Worm (Caenorhabditis elegans) whole organism, L2 larva: ENCODE data around the gene F29C12.6.

ENCODE experiments used
- C34F6.9 ChIP-seq: fragments of 150-350 bp; optimal IDR thresholded peaks from 2 replicates; lab custom pipeline; 2014; ENCODE audit warnings: missing biosample characterization, missing genetic modification characterization
- R02D3.7 ChIP-seq: fragments of 150-350 bp; optimal IDR thresholded peaks from 2 replicates; lab custom pipeline; 2014; ENCODE audit warnings: missing biosample characterization, missing genetic modification characterization
- Y55F3AM.14 ChIP-seq: fragments of 200-800 bp; sonication (Bioruptor generic); optimal IDR thresholded peaks from 2 replicates; lab custom pipeline; 2018; ENCODE audit warnings: mild to moderate bottlenecking, missing genetic modification characterization, missing compliant biosample characterization
- alr-1 ChIP-seq: fragments of 150-350 bp; optimal IDR thresholded peaks from 2 replicates; lab custom pipeline; 2014; ENCODE audit warnings: missing biosample characterization, missing genetic modification characterization
- aly-2 ChIP-seq: fragments of 150-350 bp; optimal IDR thresholded peaks from 2 replicates; lab custom pipeline; 2014; ENCODE audit warnings: missing biosample characterization, missing genetic modification characterization
- ama-1 ChIP-seq: fragments of 150-350 bp; optimal IDR thresholded peaks from 2 replicates; lab custom pipeline; 2018; ENCODE audit warnings: inconsistent platforms
- blmp-1 ChIP-seq: sonication (generic microtip); optimal IDR thresholded peaks from 2 replicates; lab custom pipeline; 2017; ENCODE audit warnings: missing genetic modification characterization, mild to moderate bottlenecking, missing compliant biosample characterization, antibody characterized with exemption, moderate library complexity; ENCODE audit not compliant: insufficient read depth
- ceh-16 ChIP-seq: fragments of 150-350 bp; optimal IDR thresholded peaks from 2 replicates; lab custom pipeline; 2014; ENCODE audit warnings: missing biosample characterization, missing genetic modification characterization
- ceh-82 ChIP-seq: fragments of 150-350 bp; optimal IDR thresholded peaks from 2 replicates; lab custom pipeline; 2014; ENCODE audit warnings: missing biosample characterization, missing genetic modification characterization
- dmd-4 ChIP-seq: sonication (generic microtip); optimal IDR thresholded peaks from 2 replicates; lab custom pipeline; 2017; ENCODE audit warnings: missing biosample characterization, missing genetic modification characterization
- egl-27 ChIP-seq: sonication (generic microtip); optimal IDR thresholded peaks from 3 replicates; lab custom pipeline; 2017; ENCODE audit warnings: missing biosample characterization, missing genetic modification reagents, missing genetic modification characterization
- elt-1 ChIP-seq: fragments of 150-350 bp; optimal IDR thresholded peaks from 2 replicates; lab custom pipeline; 2014; ENCODE audit warnings: missing biosample characterization, missing genetic modification characterization
- elt-3 ChIP-seq: sonication (generic microtip); optimal IDR thresholded peaks from 2 replicates; lab custom pipeline; 2017; ENCODE audit warnings: missing biosample characterization, missing genetic modification characterization
- gmeb-1 ChIP-seq: fragments of 150-350 bp; optimal IDR thresholded peaks from 2 replicates; lab custom pipeline; 2014; ENCODE audit warnings: missing biosample characterization, missing genetic modification characterization
- lin-11 ChIP-seq: fragments of 150-350 bp; sonication (generic microtip); optimal IDR thresholded peaks from 2 replicates; lab custom pipeline; 2014; ENCODE audit warnings: missing biosample characterization, missing genetic modification characterization, inconsistent platforms, mixed read lengths
- lin-13 ChIP-seq: fragments of 150-350 bp; optimal IDR thresholded peaks from 2 replicates; lab custom pipeline; 2014; ENCODE audit warnings: missing biosample characterization, missing genetic modification reagents, missing genetic modification characterization
- lin-39 ChIP-seq: fragments of 150-350 bp; optimal IDR thresholded peaks from 2 replicates; lab custom pipeline; 2014; ENCODE audit warnings: missing biosample characterization, missing genetic modification reagents, missing genetic modification characterization
- lsy-2 ChIP-seq, 2 experiments: fragments of 150-350 bp in 1 of 2; sonication (generic microtip) in 1 of 2; optimal IDR thresholded peaks; 2 replicates each; lab custom pipeline; 2014 to 2017; ENCODE audit warnings: missing biosample characterization in 2 of 2, missing genetic modification characterization in 2 of 2
- mab-5 ChIP-seq: fragments of 150-350 bp; optimal IDR thresholded peaks from 2 replicates; lab custom pipeline; 2014; ENCODE audit warnings: missing biosample characterization, missing genetic modification characterization
- mbf-1 ChIP-seq: sonication (generic microtip); optimal IDR thresholded peaks from 2 replicates; lab custom pipeline; 2017; ENCODE audit warnings: missing biosample characterization, missing genetic modification characterization
- nhr-11 ChIP-seq: fragments of 150-350 bp; optimal IDR thresholded peaks from 2 replicates; lab custom pipeline; 2014; ENCODE audit warnings: missing biosample characterization, missing genetic modification characterization
- nhr-12 ChIP-seq: fragments of 150-350 bp; optimal IDR thresholded peaks from 2 replicates; lab custom pipeline; 2014; ENCODE audit warnings: missing biosample characterization, missing genetic modification characterization
- nhr-129 ChIP-seq: fragments of 150-350 bp; optimal IDR thresholded peaks from 2 replicates; lab custom pipeline; 2014; ENCODE audit warnings: missing biosample characterization, missing genetic modification characterization
- nhr-21 ChIP-seq: fragments of 150-350 bp; optimal IDR thresholded peaks from 2 replicates; lab custom pipeline; 2014; ENCODE audit warnings: missing biosample characterization, missing genetic modification characterization
- nhr-23 ChIP-seq: fragments of 150-350 bp; optimal IDR thresholded peaks from 2 replicates; lab custom pipeline; 2014; ENCODE audit warnings: missing biosample characterization, missing genetic modification reagents, missing genetic modification characterization
- nhr-237 ChIP-seq: fragments of 150-350 bp; optimal IDR thresholded peaks from 2 replicates; lab custom pipeline; 2014; ENCODE audit warnings: missing biosample characterization, missing genetic modification characterization
- nhr-25 ChIP-seq: fragments of 150-350 bp; sonication (generic microtip); optimal IDR thresholded peaks from 3 replicates; lab custom pipeline; 2014; ENCODE audit warnings: missing biosample characterization, missing genetic modification characterization
- nhr-6 ChIP-seq: fragments of 150-350 bp; optimal IDR thresholded peaks from 2 replicates; lab custom pipeline; 2014; ENCODE audit warnings: missing biosample characterization, missing genetic modification characterization
- nhr-77 ChIP-seq: fragments of 150-350 bp; optimal IDR thresholded peaks from 2 replicates; lab custom pipeline; 2014; ENCODE audit warnings: missing biosample characterization, missing genetic modification characterization
- peb-1 ChIP-seq: fragments of 150-350 bp; optimal IDR thresholded peaks from 2 replicates; lab custom pipeline; 2014; ENCODE audit warnings: missing biosample characterization, missing genetic modification characterization
- skn-1 ChIP-seq: sonication (generic microtip); optimal IDR thresholded peaks from 2 replicates; lab custom pipeline; 2017; ENCODE audit warnings: missing biosample characterization, missing genetic modification characterization
- sma-3 ChIP-seq: sonication (generic microtip); optimal IDR thresholded peaks from 2 replicates; lab custom pipeline; 2016; ENCODE audit warnings: missing genetic modification reagents, missing genetic modification characterization, missing compliant biosample characterization
- sma-9 ChIP-seq, 2 experiments: fragments of 150-350 bp in 1 of 2; sonication (generic microtip) in 1 of 2; optimal IDR thresholded peaks; 2 replicates each; lab custom pipeline; 2014 to 2016; ENCODE audit warnings: missing genetic modification characterization in 2 of 2, mild to moderate bottlenecking in 1 of 2, missing biosample characterization in 1 of 2, missing compliant biosample characterization in 1 of 2, missing genetic modification reagents in 1 of 2, moderate library complexity in 1 of 2
- snpc-4 ChIP-seq: fragments of 150-350 bp; optimal IDR thresholded peaks from 2 replicates; lab custom pipeline; 2014; ENCODE audit warnings: missing biosample characterization, missing genetic modification characterization
- unc-39 ChIP-seq: fragments of 150-350 bp; optimal IDR thresholded peaks from 2 replicates; lab custom pipeline; 2014; ENCODE audit warnings: missing biosample characterization, missing genetic modification characterization
- zag-1 ChIP-seq: fragments of 150-350 bp; optimal IDR thresholded peaks from 2 replicates; lab custom pipeline; 2014; ENCODE audit warnings: missing biosample characterization, missing genetic modification characterization
- ztf-1 ChIP-seq: fragments of 200-800 bp; sonication (Bioruptor generic); conservative IDR thresholded peaks from 2 replicates; pipeline ENCODE4 v1.3.6; 2022; ENCODE audit warnings: missing genetic modification characterization, missing compliant biosample characterization
- ztf-11 ChIP-seq: sonication (generic microtip); optimal IDR thresholded peaks from 2 replicates; lab custom pipeline; 2017; ENCODE audit warnings: missing biosample characterization, missing genetic modification characterization
- ztf-4 ChIP-seq: fragments of 150-350 bp; optimal IDR thresholded peaks from 2 replicates; lab custom pipeline; 2014; ENCODE audit warnings: missing biosample characterization, missing genetic modification characterization

Gene F29C12.6

ce11 chrII:13091123-13091522 is 38.6 kb upstream of the F29C12.6 start, which contains the start of gene Y81G3A.4:
Gene Y81G3A.4 (plus strand): TSS chrII:13091423.
- TF ChIP-seq nhr-77 (tag; lab: Kevin White, UChicago) (no peak), blmp-1 (tag; lab: Kevin White, UChicago) (no peak), peb-1 (tag; lab: Kevin White, UChicago) (no peak), lsy-2 (tag; optimal IDR thresholded peaks at IDR 0.05; lab: Kevin White, UChicago) (no peak), dmd-4 (tag; lab: Kevin White, UChicago) (no peak), elt-1 (tag; lab: Kevin White, UChicago) (no peak), lin-39 (tag; lab: Kevin White, UChicago) (no peak), nhr-6 (tag; lab: Kevin White, UChicago) (no peak), ztf-4 (no peak), nhr-25 (no peak), ztf-11 (tag; lab: Kevin White, UChicago) (no peak), nhr-129 (no peak), C34F6.9 (tag; lab: Kevin White, UChicago) (no peak), alr-1 (tag; lab: Kevin White, UChicago) (no peak), snpc-4 (tag; lab: Kevin White, UChicago) (no peak), ceh-16 (tag; lab: Kevin White, UChicago) (no peak), unc-39 (no peak), mbf-1 (tag; lab: Kevin White, UChicago) (no peak), lin-13 (no peak)

- TF ChIP-seq ceh-82, result no peak
- no peak for TF ChIP-seq nhr-77 (tag; lab: Kevin White, UChicago)
- no peak for TF ChIP-seq zag-1 (tag; lab: Kevin White, UChicago)
- TF ChIP-seq ama-1 (lab: Kevin White, UChicago), result no peak
- no peak for TF ChIP-seq lsy-2 (tag; optimal IDR thresholded peaks at IDR 0.05; lab: Kevin White, UChicago)
- TF ChIP-seq ceh-16 (tag; lab: Kevin White, UChicago), result no peak
- no peak for TF ChIP-seq nhr-12
Observed at ce11 chrII:13091857-13092256, 37.8 kb upstream of the F29C12.6 start.

ce11 chrII:13096345-13096744 is 33.4 kb upstream of the F29C12.6 start:
- TF ChIP-seq sma-9 (GFP tag; optimal IDR thresholded peaks at IDR 0.05; lab: Kevin White, UChicago), result no peak
- no peak for TF ChIP-seq sma-9 (tag; optimal IDR thresholded peaks at IDR 0.05; lab: Kevin White, UChicago)
- no peak for TF ChIP-seq skn-1 (tag; lab: Kevin White, UChicago)
- TF ChIP-seq unc-39, result no peak
- no peak for TF ChIP-seq mbf-1 (tag; lab: Kevin White, UChicago)
- no peak for TF ChIP-seq nhr-237
- TF ChIP-seq lin-39 (tag; lab: Kevin White, UChicago), result no peak
- no peak for TF ChIP-seq gmeb-1 (tag; lab: Kevin White, UChicago)
- no peak for TF ChIP-seq snpc-4 (tag; lab: Kevin White, UChicago)
- no peak for TF ChIP-seq Y55F3AM.14 (GFP tag; lab: Kevin White, UChicago)
- TF ChIP-seq ztf-4, result no peak
- TF ChIP-seq lin-13, result no peak
- no peak for TF ChIP-seq aly-2 (tag; lab: Kevin White, UChicago)
- no peak for TF ChIP-seq nhr-21

- TF ChIP-seq R02D3.7 (tag; lab: Kevin White, UChicago) (no peak), mab-5 (tag; lab: Kevin White, UChicago) (no peak), egl-27 (tag; lab: Kevin White, UChicago) (no peak), elt-3 (tag; lab: Kevin White, UChicago) (no peak), ztf-11 (tag; lab: Kevin White, UChicago) (no peak), ztf-1 (GFP tag; lab: Robert Waterston, UW) (no peak), lin-11 (tag; lab: Kevin White, UChicago) (no peak), mbf-1 (tag; lab: Kevin White, UChicago) (no peak), gmeb-1 (tag; lab: Kevin White, UChicago) (no peak), ama-1 (lab: Kevin White, UChicago) (no peak), nhr-23 (no peak), sma-3 (GFP tag; lab: Kevin White, UChicago) (no peak), nhr-11 (tag; lab: Kevin White, UChicago) (no peak)
Observed at ce11 chrII:13098175-13098574, 31.5 kb upstream of the F29C12.6 start, which contains the start of gene col-86. Gene col-86 (minus strand): TSS chrII:13098275.
